Worm (Caenorhabditis elegans) whole organism, L4 larva: ENCODE data around the gene mig-21.

Source experiments
- F44E2.7 ChIP-seq: fragments of 200-800 bp; sonication (Bioruptor generic); IDR thresholded peaks from 2 replicates; pipeline ENCODE4 v2.1.2; 2022; ENCODE audit warnings: missing genetic modification characterization, missing compliant biosample characterization
- F49E8.2 ChIP-seq: sonication (generic microtip); optimal IDR thresholded peaks from 2 replicates; lab custom pipeline; 2016; ENCODE audit warnings: missing compliant biosample characterization, mild to moderate bottlenecking, missing genetic modification characterization, borderline replicate concordance
- R02D3.7 ChIP-seq: fragments of 150-350 bp; sonication (generic microtip); optimal IDR thresholded peaks from 3 replicates; lab custom pipeline; 2014; ENCODE audit warnings: missing biosample characterization, missing genetic modification characterization
- T20F7.1 ChIP-seq: fragments of 200-800 bp; sonication (Bioruptor generic); optimal IDR thresholded peaks from 2 replicates; lab custom pipeline; 2018; ENCODE audit warnings: mild to moderate bottlenecking, missing genetic modification characterization, missing compliant biosample characterization
- Y5F2A.4 ChIP-seq: fragments of 200-800 bp; sonication (Bioruptor generic); optimal IDR thresholded peaks from 2 replicates; lab custom pipeline; 2018; ENCODE audit warnings: mild to moderate bottlenecking, missing genetic modification characterization, missing compliant biosample characterization
- ZK337.2 ChIP-seq: fragments of 200-800 bp; sonication (Bioruptor generic); IDR thresholded peaks from 2 replicates; pipeline ENCODE4 v1.3.6; 2022; ENCODE audit warnings: missing genetic modification reagents, missing genetic modification characterization, missing compliant biosample characterization
- aha-1 ChIP-seq: fragments of 150-350 bp; peaks from one replicate; lab custom pipeline; 2014; ENCODE audit warnings: missing biosample characterization, missing genetic modification characterization
- aly-2 ChIP-seq: sonication (generic microtip); optimal IDR thresholded peaks from 2 replicates; lab custom pipeline; 2018; ENCODE audit warnings: missing biosample characterization, missing genetic modification characterization
- ama-1 ChIP-seq: fragments of 150-350 bp; optimal IDR thresholded peaks from 2 replicates; lab custom pipeline; 2014; ENCODE audit warnings: inconsistent platforms, mixed read lengths
- arid-1 ChIP-seq: fragments of 200-800 bp; sonication (Bioruptor generic); conservative IDR thresholded peaks from 2 replicates; pipeline ENCODE4 v1.3.6; 2022; ENCODE audit warnings: missing genetic modification reagents, missing genetic modification characterization, missing compliant biosample characterization
- attf-4 ChIP-seq: sonication (generic microtip); optimal IDR thresholded peaks from 3 replicates; lab custom pipeline; 2017; ENCODE audit warnings: missing biosample characterization, missing genetic modification characterization
- ceh-28 ChIP-seq: fragments of 150-350 bp; optimal IDR thresholded peaks from 2 replicates; lab custom pipeline; 2014; ENCODE audit warnings: missing biosample characterization, missing genetic modification reagents, missing genetic modification characterization
- ceh-32 ChIP-seq: sonication (generic microtip); optimal IDR thresholded peaks from 2 replicates; lab custom pipeline; 2016; ENCODE audit warnings: mild to moderate bottlenecking, missing genetic modification characterization, missing compliant biosample characterization; ENCODE audit not compliant: poor library complexity
- ceh-82 ChIP-seq: sonication (generic microtip); optimal IDR thresholded peaks from 2 replicates; lab custom pipeline; 2017; ENCODE audit warnings: missing biosample characterization, missing genetic modification characterization
- daf-16 ChIP-seq, 3 experiments: sonication (generic microtip); optimal IDR thresholded peaks; 2 replicates each; lab custom pipeline; 2016 to 2017; ENCODE audit warnings: missing genetic modification characterization in 3 of 3, missing genetic modification reagents in 3 of 3, mild to moderate bottlenecking in 2 of 3, missing compliant biosample characterization in 2 of 3, missing biosample characterization in 1 of 3, moderate library complexity in 1 of 3
- dmd-8 ChIP-seq: fragments of 200-800 bp; sonication (Bioruptor generic); IDR thresholded peaks from 2 replicates; pipeline ENCODE4 v1.3.6; 2022; ENCODE audit warnings: missing genetic modification characterization, missing compliant biosample characterization
- dpl-1 ChIP-seq: fragments of 150-350 bp; optimal IDR thresholded peaks from 2 replicates; lab custom pipeline; 2014; ENCODE audit warnings: missing biosample characterization, missing genetic modification reagents, missing genetic modification characterization
- duxl-1 ChIP-seq: sonication (generic microtip); optimal IDR thresholded peaks from 2 replicates; lab custom pipeline; 2016; ENCODE audit warnings: mild to moderate bottlenecking, missing genetic modification characterization, moderate library complexity, missing compliant biosample characterization; ENCODE audit not compliant: poor library complexity
- dve-1 ChIP-seq: sonication (generic microtip); optimal IDR thresholded peaks from 2 replicates; lab custom pipeline; 2017; ENCODE audit warnings: antibody characterized with exemption, mild to moderate bottlenecking, missing genetic modification characterization, missing compliant biosample characterization; ENCODE audit not compliant: insufficient read depth
- fkh-10 ChIP-seq: fragments of 150-350 bp; optimal IDR thresholded peaks from 2 replicates; lab custom pipeline; 2014; ENCODE audit warnings: missing biosample characterization, missing genetic modification reagents, missing genetic modification characterization
- hif-1 ChIP-seq, 2 experiments: sonication (generic microtip); optimal IDR thresholded peaks; 2 replicates each; lab custom pipeline; 2016 to 2017; ENCODE audit warnings: missing compliant biosample characterization in 2 of 2, missing genetic modification characterization in 2 of 2, missing genetic modification reagents in 2 of 2, missing genotype in 2 of 2, mild to moderate bottlenecking in 1 of 2
- hlh-11 ChIP-seq: fragments of 200-800 bp; sonication (Bioruptor generic); optimal IDR thresholded peaks from 2 replicates; lab custom pipeline; 2018; ENCODE audit warnings: mild to moderate bottlenecking, missing genetic modification characterization, missing compliant biosample characterization
- hmg-1.1 ChIP-seq: fragments of 200-800 bp; sonication (Bioruptor generic); IDR thresholded peaks from 2 replicates; pipeline ENCODE4 v1.3.6; 2022; ENCODE audit warnings: missing genetic modification reagents, missing genetic modification characterization, missing compliant biosample characterization
- jun-1 ChIP-seq: fragments of 150-350 bp; optimal IDR thresholded peaks from 2 replicates; lab custom pipeline; 2014; ENCODE audit warnings: missing biosample characterization, missing genetic modification reagents, missing genetic modification characterization
- lin-38 ChIP-seq: fragments of 200-800 bp; sonication (Bioruptor generic); IDR thresholded peaks from 2 replicates; pipeline ENCODE4 v1.3.6; 2022; ENCODE audit warnings: missing genetic modification reagents, missing genetic modification characterization, missing compliant biosample characterization
- lir-3 ChIP-seq: sonication (generic microtip); optimal IDR thresholded peaks from 2 replicates; lab custom pipeline; 2016; ENCODE audit warnings: mild to moderate bottlenecking, missing genetic modification characterization, missing compliant biosample characterization
- lsy-2 ChIP-seq, 2 experiments: fragments of 150-350 bp in 1 of 2; sonication (generic microtip) in 1 of 2; optimal IDR thresholded peaks; 2 replicates each; lab custom pipeline; 2014 to 2017; ENCODE audit warnings: missing biosample characterization in 2 of 2, missing genetic modification characterization in 2 of 2
- mep-1 ChIP-seq: fragments of 150-350 bp; sonication (generic microtip); optimal IDR thresholded peaks from 3 replicates; lab custom pipeline; 2014; ENCODE audit warnings: missing biosample characterization, missing genetic modification characterization
- mes-2 ChIP-seq: sonication (generic microtip); optimal IDR thresholded peaks from 2 replicates; lab custom pipeline; 2016; ENCODE audit warnings: missing genotype, mild to moderate bottlenecking, missing genetic modification characterization, missing compliant biosample characterization; ENCODE audit not compliant: poor library complexity, severe bottlenecking
- mxl-3 ChIP-seq: fragments of 200-800 bp; sonication (Bioruptor generic); optimal IDR thresholded peaks from 2 replicates; lab custom pipeline; 2018; ENCODE audit warnings: mild to moderate bottlenecking, missing genetic modification characterization, missing compliant biosample characterization
- nhr-111 ChIP-seq: fragments of 200-800 bp; sonication (Bioruptor generic); optimal IDR thresholded peaks from 2 replicates; lab custom pipeline; 2018; ENCODE audit warnings: mild to moderate bottlenecking, missing genetic modification characterization, missing compliant biosample characterization
- nhr-237 ChIP-seq: sonication (generic microtip); optimal IDR thresholded peaks from 2 replicates; lab custom pipeline; 2017; ENCODE audit warnings: missing biosample characterization, missing genetic modification characterization
- nhr-28 ChIP-seq: fragments of 150-350 bp; optimal IDR thresholded peaks from 2 replicates; lab custom pipeline; 2014; ENCODE audit warnings: missing biosample characterization, missing genetic modification characterization
- nhr-48 ChIP-seq: sonication (generic microtip); optimal IDR thresholded peaks from 2 replicates; lab custom pipeline; 2016; ENCODE audit warnings: mild to moderate bottlenecking, missing genetic modification characterization, missing compliant biosample characterization
- nhr-6 ChIP-seq: fragments of 150-350 bp; optimal IDR thresholded peaks from 2 replicates; lab custom pipeline; 2014; ENCODE audit warnings: missing biosample characterization, missing genetic modification characterization
- pha-4 ChIP-seq, 2 experiments: fragments of 150-350 bp in 1 of 2; fragments of 200-800 bp in 1 of 2; sonication (Bioruptor generic) in 1 of 2; IDR thresholded peaks in 1 of 2; optimal IDR thresholded peaks in 1 of 2; 2 replicates each; pipeline versions ENCODE4 v1.3.6 to Lab custom; 2014 to 2022; ENCODE audit warnings: missing genetic modification characterization in 2 of 2, missing genetic modification reagents in 2 of 2, missing biosample characterization in 1 of 2, missing compliant biosample characterization in 1 of 2
- rbr-2 ChIP-seq: sonication (generic microtip); optimal IDR thresholded peaks from 2 replicates; lab custom pipeline; 2016; ENCODE audit warnings: missing genotype, missing genetic modification characterization, missing compliant biosample characterization
- snpc-1.2 ChIP-seq: fragments of 200-800 bp; sonication (Bioruptor generic); IDR thresholded peaks from 2 replicates; pipeline ENCODE4 v1.3.6; 2022; ENCODE audit warnings: missing genetic modification reagents, missing genetic modification characterization, missing compliant biosample characterization
- spr-1 ChIP-seq: sonication (generic microtip); optimal IDR thresholded peaks from 2 replicates; lab custom pipeline; 2016; ENCODE audit warnings: mild to moderate bottlenecking, missing genetic modification characterization, missing compliant biosample characterization
- tag-97 ChIP-seq: fragments of 200-800 bp; sonication (Bioruptor generic); IDR thresholded peaks from 2 replicates; pipeline ENCODE4 v1.3.6; 2022; ENCODE audit warnings: missing genetic modification characterization, missing compliant biosample characterization
- unc-39 ChIP-seq: sonication (generic microtip); optimal IDR thresholded peaks from 2 replicates; lab custom pipeline; 2017; ENCODE audit warnings: missing biosample characterization, missing genetic modification characterization
- unc-62 ChIP-seq, 3 experiments: fragments of 150-350 bp in 1 of 3; sonication (generic microtip); optimal IDR thresholded peaks in 2 of 3; peaks in 1 of 3; 1 replicate in 1 of 3; 2 replicates in 2 of 3; lab custom pipeline; 2014 to 2017; ENCODE audit warnings: missing biosample characterization in 3 of 3, missing genetic modification characterization in 3 of 3, missing genetic modification reagents in 3 of 3, missing genotype in 1 of 3
- zag-1 ChIP-seq: fragments of 150-350 bp; optimal IDR thresholded peaks from 2 replicates; lab custom pipeline; 2014; ENCODE audit warnings: missing biosample characterization, missing genetic modification characterization
- ztf-11 ChIP-seq: fragments of 150-350 bp; optimal IDR thresholded peaks from 2 replicates; lab custom pipeline; 2014; ENCODE audit warnings: missing biosample characterization, missing genetic modification characterization
- ztf-7 ChIP-seq: fragments of 150-350 bp; optimal IDR thresholded peaks from 2 replicates; lab custom pipeline; 2014; ENCODE audit warnings: missing biosample characterization, missing genetic modification characterization

The mig-21 gene

ce11 chrIII:5878215-5878614 is at the start of gene mig-21, which contains the start of gene F01F1.2:
Gene mig-21, minus strand, starts transcription at chrIII:5878380.
Gene F01F1.2, plus strand, starts transcription at chrIII:5878554.
- TF ChIP-seq mxl-3 (GFP tag; lab: Kevin White, UChicago), result no peak
- peak; percentile 49; the same call in 1 of the 2 replicates for TF ChIP-seq lin-38 (GFP tag; lab: Robert Waterston, UW)
- peak; percentile 31 for TF ChIP-seq mes-2 (tag; lab: Kevin White, UChicago)
- TF ChIP-seq lir-3 (tag; lab: Kevin White, UChicago), result no peak
- no peak for TF ChIP-seq spr-1
- TF ChIP-seq aly-2 (tag; lab: Kevin White, UChicago), result no peak
- TF ChIP-seq lsy-2 (tag; optimal IDR thresholded peaks at IDR 0.05; lab: Kevin White, UChicago), result peak in 1 of 2 experiments; percentile 75

ce11 chrIII:5925724-5926123 is 47.5 kb upstream of the mig-21 start, which contains the start of the genes dnc-2 and bcl-7:
Gene dnc-2, minus strand, starts transcription at chrIII:5925756.
Gene bcl-7, plus strand, starts transcription at chrIII:5926086.
- TF ChIP-seq duxl-1 (tag; lab: Kevin White, UChicago), result peak; percentile 15
- TF ChIP-seq lsy-2 (tag; optimal IDR thresholded peaks at IDR 0.05; lab: Kevin White, UChicago), result peak in 1 of 2 experiments; percentile 84
- TF ChIP-seq hmg-1.1 (GFP tag; lab: Robert Waterston, UW), result 0 out of 2 replicates have a peak, but pooled peaks have one; percentile 6
- peak; percentile 38 for TF ChIP-seq rbr-2
- no peak for TF ChIP-seq nhr-111 (GFP tag; lab: Kevin White, UChicago)
- TF ChIP-seq snpc-1.2, result no peak
- TF ChIP-seq dpl-1 (GFP tag; lab: Kevin White, UChicago), result peak; percentile 65
- peak; percentile 12 for TF ChIP-seq nhr-6 (tag; lab: Kevin White, UChicago)
- TF ChIP-seq R02D3.7 (tag; lab: Kevin White, UChicago), result no peak
- TF ChIP-seq daf-16 (GFP tag; optimal IDR thresholded peaks at IDR 0.05; lab: Kevin White, UChicago), result no peak
- peak; percentile 31 for TF ChIP-seq daf-16 (tag; optimal IDR thresholded peaks at IDR 0.05; lab: Kevin White, UChicago)
- peak; percentile 38 for TF ChIP-seq mep-1 (tag; lab: Kevin White, UChicago)
- TF ChIP-seq dve-1 (tag; lab: Kevin White, UChicago), result peak; percentile 37
- peak; percentile 23 for TF ChIP-seq T20F7.1
- peak; percentile 88 for TF ChIP-seq lin-38 (GFP tag; lab: Robert Waterston, UW)
- no peak for TF ChIP-seq pha-4 (GFP tag; IDR thresholded peaks at IDR 0.05; lab: Robert Waterston, UW)
- TF ChIP-seq pha-4 (tag; optimal IDR thresholded peaks at IDR 0.05; lab: Kevin White, UChicago), result peak; percentile 51
- TF ChIP-seq ztf-7, result no peak
- no peak for TF ChIP-seq ceh-32 (tag; lab: Kevin White, UChicago)
- peak; percentile 9 for TF ChIP-seq aha-1 (tag; lab: Kevin White, UChicago)
- peak in 1 of 2 experiments; percentile 28 for TF ChIP-seq hif-1 (tag; optimal IDR thresholded peaks at IDR 0.05; lab: Kevin White, UChicago)

- TF ChIP-seq unc-39, result no peak
- peak; percentile 50 for TF ChIP-seq mxl-3 (GFP tag; lab: Kevin White, UChicago)
- no peak for TF ChIP-seq ztf-11 (tag; lab: Kevin White, UChicago)
- no peak for TF ChIP-seq nhr-237 (tag; lab: Kevin White, UChicago)
- TF ChIP-seq tag-97 (GFP tag; lab: Robert Waterston, UW), result no peak
- no peak for TF ChIP-seq ceh-82 (tag; lab: Kevin White, UChicago)
- TF ChIP-seq dmd-8 (GFP tag; lab: Robert Waterston, UW), result no peak
- TF ChIP-seq F44E2.7 (GFP tag; lab: Robert Waterston, UW), result no peak
- TF ChIP-seq ceh-28, result no peak
- no peak for TF ChIP-seq mes-2 (tag; lab: Kevin White, UChicago)
- no peak for TF ChIP-seq ZK337.2 (GFP tag; lab: Robert Waterston, UW)
- TF ChIP-seq arid-1 (GFP tag; lab: Robert Waterston, UW), result no peak
- no peak for TF ChIP-seq zag-1 (tag; lab: Kevin White, UChicago)
- TF ChIP-seq jun-1, result no peak
- TF ChIP-seq attf-4 (tag; lab: Kevin White, UChicago), result no peak
- no peak for TF ChIP-seq dpl-1 (GFP tag; lab: Kevin White, UChicago)
- peak in 1 of 2 experiments; percentile 72 for TF ChIP-seq unc-62 (GFP tag; optimal IDR thresholded peaks at IDR 0.05 in 1 of 2; lab: Kevin White, UChicago)
- peak; percentile 42 for TF ChIP-seq unc-62 (tag; optimal IDR thresholded peaks at IDR 0.05; lab: Kevin White, UChicago)
- no peak for TF ChIP-seq ama-1
- TF ChIP-seq ztf-7, result no peak
- peak; percentile 15 for TF ChIP-seq nhr-48 (tag; lab: Kevin White, UChicago)
- no peak for TF ChIP-seq nhr-111 (GFP tag; lab: Kevin White, UChicago)
- peak in 1 of 2 experiments; percentile 6 for TF ChIP-seq lsy-2 (tag; optimal IDR thresholded peaks at IDR 0.05; lab: Kevin White, UChicago)
- no peak for TF ChIP-seq fkh-10 (GFP tag; lab: Kevin White, UChicago)
- TF ChIP-seq nhr-28 (tag; lab: Kevin White, UChicago), result peak; percentile 80
- TF ChIP-seq Y5F2A.4 (GFP tag; lab: Kevin White, UChicago), result no peak
- TF ChIP-seq F49E8.2 (tag; lab: Kevin White, UChicago), result no peak
- TF ChIP-seq hif-1 (tag; optimal IDR thresholded peaks at IDR 0.05; lab: Kevin White, UChicago), result no peak
- peak; percentile 48 for TF ChIP-seq hlh-11 (tag; lab: Kevin White, UChicago)
These were observed 44.1 kb upstream of the mig-21 start for ce11 chrIII:5922236-5922635.
